Worm (Caenorhabditis elegans) whole organism, young adult: ENCODE measurements around the gene sqv-3.
A peak's percentile ranks its signal among the peaks of the same experiment; 100 is the strongest.

Source experiments
- B0336.3 ChIP-seq: fragments of 200-800 bp; sonication (Bioruptor generic); IDR thresholded peaks from 2 replicates; pipeline ENCODE4 v1.3.6; 2022; ENCODE audit warnings: missing genetic modification characterization, missing compliant biosample characterization
- C17E4.6 ChIP-seq: fragments of 200-800 bp; sonication (Bioruptor generic); IDR thresholded peaks from 2 replicates; pipeline ENCODE4 v1.3.6; 2022; ENCODE audit warnings: missing genetic modification reagents, missing genetic modification characterization, missing compliant biosample characterization
- F23B12.7 ChIP-seq: sonication (generic microtip); optimal IDR thresholded peaks from 2 replicates; lab custom pipeline; 2017; ENCODE audit warnings: missing genetic modification characterization, mild to moderate bottlenecking, missing compliant biosample characterization, antibody characterized with exemption, moderate library complexity; ENCODE audit not compliant: insufficient read depth
- F33H1.4 ChIP-seq: fragments of 200-800 bp; sonication (Bioruptor generic); IDR thresholded peaks from 2 replicates; pipeline ENCODE4 v1.3.6; 2022; ENCODE audit warnings: missing genetic modification reagents, missing genetic modification characterization, missing compliant biosample characterization
- F39B2.1 ChIP-seq: fragments of 200-800 bp; sonication (Bioruptor generic); IDR thresholded peaks from 2 replicates; pipeline ENCODE4 v1.3.6; 2022; ENCODE audit warnings: missing genetic modification reagents, missing genetic modification characterization, missing compliant biosample characterization
- F49E8.2 ChIP-seq: sonication (generic microtip); optimal IDR thresholded peaks from 3 replicates; lab custom pipeline; 2017; ENCODE audit warnings: missing genetic modification characterization, mild to moderate bottlenecking, missing compliant biosample characterization, antibody characterized with exemption, moderate library complexity; ENCODE audit not compliant: insufficient read depth
- F55B11.4 ChIP-seq: sonication (generic microtip); optimal IDR thresholded peaks from 2 replicates; lab custom pipeline; 2016; ENCODE audit warnings: missing compliant biosample characterization, missing genetic modification characterization, borderline replicate concordance; ENCODE audit not compliant: insufficient read depth
- F57A8.1 ChIP-seq: fragments of 200-800 bp; sonication (Bioruptor generic); optimal IDR thresholded peaks from 2 replicates; lab custom pipeline; 2018; ENCODE audit warnings: mild to moderate bottlenecking, missing genetic modification characterization, moderate library complexity, missing compliant biosample characterization
- T07F8.4 ChIP-seq: sonication (generic microtip); optimal IDR thresholded peaks from 2 replicates; lab custom pipeline; 2016; ENCODE audit warnings: mild to moderate bottlenecking, missing genetic modification characterization, moderate library complexity, missing compliant biosample characterization
- Y53F4B.3 ChIP-seq: fragments of 200-800 bp; sonication (Bioruptor generic); IDR thresholded peaks from 2 replicates; pipeline ENCODE4 v1.3.6; 2022; ENCODE audit warnings: missing genetic modification reagents, missing genetic modification characterization, missing compliant biosample characterization
- Y53G8AR.9 ChIP-seq: fragments of 200-800 bp; sonication (Bioruptor generic); conservative IDR thresholded peaks from 2 replicates; pipeline ENCODE4 v1.3.6; 2022; ENCODE audit warnings: missing genetic modification reagents, missing genetic modification characterization, missing compliant biosample characterization
- Y95B8A.8 ChIP-seq: fragments of 200-800 bp; sonication (Bioruptor generic); IDR thresholded peaks from 2 replicates; pipeline ENCODE4 v1.3.6; 2022; ENCODE audit warnings: missing genetic modification reagents, missing genetic modification characterization, missing compliant biosample characterization
- athp-1 ChIP-seq: sonication (generic microtip); optimal IDR thresholded peaks from 2 replicates; lab custom pipeline; 2017; ENCODE audit warnings: mild to moderate bottlenecking, missing genetic modification characterization, missing compliant biosample characterization
- attf-3 ChIP-seq: fragments of 200-800 bp; sonication (Bioruptor generic); conservative IDR thresholded peaks from 2 replicates; pipeline ENCODE4 v1.3.6; 2022; ENCODE audit warnings: missing genetic modification reagents, missing genetic modification characterization, missing compliant biosample characterization
- attf-6 ChIP-seq: fragments of 200-800 bp; sonication (Bioruptor generic); IDR thresholded peaks from 2 replicates; pipeline ENCODE4 v1.3.6; 2022; ENCODE audit warnings: missing genetic modification reagents, missing genetic modification characterization, missing compliant biosample characterization
- cebp-2 ChIP-seq: fragments of 200-800 bp; sonication (Bioruptor generic); IDR thresholded peaks from 2 replicates; pipeline ENCODE4 v1.3.6; 2022; ENCODE audit warnings: missing genetic modification characterization, missing compliant biosample characterization
- ceh-100 ChIP-seq: fragments of 200-800 bp; sonication (Bioruptor generic); IDR thresholded peaks from 2 replicates; pipeline ENCODE4 v1.3.6; 2022; ENCODE audit warnings: missing genetic modification reagents, missing genetic modification characterization, missing compliant biosample characterization
- ceh-91 ChIP-seq: fragments of 200-800 bp; sonication (Bioruptor generic); IDR thresholded peaks from 2 replicates; pipeline ENCODE4 v1.3.6; 2022; ENCODE audit warnings: missing genetic modification reagents, missing genetic modification characterization, missing compliant biosample characterization
- chd-7 ChIP-seq: sonication (generic microtip); optimal IDR thresholded peaks from 2 replicates; lab custom pipeline; 2016; ENCODE audit warnings: mild to moderate bottlenecking, missing genetic modification characterization, moderate library complexity, missing compliant biosample characterization
- die-1 ChIP-seq: sonication (generic microtip); optimal IDR thresholded peaks from 2 replicates; lab custom pipeline; 2016; ENCODE audit warnings: missing genotype, mild to moderate bottlenecking, missing genetic modification characterization, missing compliant biosample characterization
- dpl-1 ChIP-seq: fragments of 150-350 bp; optimal IDR thresholded peaks from 2 replicates; lab custom pipeline; 2014; ENCODE audit warnings: missing biosample characterization, missing genetic modification reagents, missing genetic modification characterization
- efl-1 ChIP-seq: fragments of 150-350 bp; optimal IDR thresholded peaks from 2 replicates; lab custom pipeline; 2014; ENCODE audit warnings: missing biosample characterization, missing genetic modification reagents, missing genetic modification characterization
- egl-18 ChIP-seq: fragments of 200-800 bp; sonication (Bioruptor generic); IDR thresholded peaks from 2 replicates; pipeline ENCODE4 v1.3.6; 2022; ENCODE audit warnings: missing genetic modification reagents, missing genetic modification characterization, missing compliant biosample characterization
- egl-44 ChIP-seq: fragments of 200-800 bp; sonication (Bioruptor generic); IDR thresholded peaks from 2 replicates; pipeline ENCODE4 v1.3.6; 2022; ENCODE audit warnings: missing genetic modification reagents, missing genetic modification characterization, missing compliant biosample characterization
- ekl-4 ChIP-seq: fragments of 200-800 bp; sonication (Bioruptor generic); IDR thresholded peaks from 2 replicates; pipeline ENCODE4 v1.3.6; 2022; ENCODE audit warnings: missing genetic modification reagents, missing genetic modification characterization, missing compliant biosample characterization
- ets-4 ChIP-seq: fragments of 200-800 bp; sonication (Bioruptor generic); optimal IDR thresholded peaks from 2 replicates; lab custom pipeline; 2018; ENCODE audit warnings: mild to moderate bottlenecking, missing genetic modification characterization, missing compliant biosample characterization
- fkh-3 ChIP-seq: sonication (generic microtip); optimal IDR thresholded peaks from 2 replicates; lab custom pipeline; 2016; ENCODE audit warnings: mild to moderate bottlenecking, missing genetic modification characterization, missing compliant biosample characterization
- gei-17 ChIP-seq: fragments of 200-800 bp; sonication (Bioruptor generic); optimal IDR thresholded peaks from 2 replicates; lab custom pipeline; 2018; ENCODE audit warnings: mild to moderate bottlenecking, missing genetic modification characterization, missing compliant biosample characterization
- him-1 ChIP-seq: sonication (generic microtip); optimal IDR thresholded peaks from 2 replicates; lab custom pipeline; 2016; ENCODE audit warnings: missing genotype, missing genetic modification reagents, missing genetic modification characterization, missing compliant biosample characterization
- hlh-26 ChIP-seq: fragments of 200-800 bp; sonication (Bioruptor generic); conservative IDR thresholded peaks from 2 replicates; pipeline ENCODE4 v1.3.6; 2022; ENCODE audit warnings: missing genetic modification reagents, missing genetic modification characterization, missing compliant biosample characterization
- lin-26 ChIP-seq: fragments of 200-800 bp; sonication (Bioruptor generic); IDR thresholded peaks from 2 replicates; pipeline ENCODE4 v1.3.6; 2022; ENCODE audit warnings: missing genetic modification reagents, missing genetic modification characterization, missing compliant biosample characterization
- lir-1 ChIP-seq: fragments of 200-800 bp; sonication (Bioruptor generic); conservative IDR thresholded peaks from 2 replicates; pipeline ENCODE4 v1.3.6; 2022; ENCODE audit warnings: missing genetic modification reagents, missing genetic modification characterization, missing compliant biosample characterization
- lsl-1 ChIP-seq: fragments of 200-800 bp; sonication (Bioruptor generic); optimal IDR thresholded peaks from 2 replicates; lab custom pipeline; 2018; ENCODE audit warnings: mild to moderate bottlenecking, missing genetic modification characterization, moderate library complexity, missing compliant biosample characterization
- lsy-27 ChIP-seq: sonication (generic microtip); optimal IDR thresholded peaks from 2 replicates; lab custom pipeline; 2017; ENCODE audit warnings: missing genetic modification characterization, mild to moderate bottlenecking, missing compliant biosample characterization, antibody characterized with exemption, missing genotype, borderline replicate concordance; ENCODE audit not compliant: insufficient read depth
- madf-10 ChIP-seq: sonication (generic microtip); optimal IDR thresholded peaks from 2 replicates; lab custom pipeline; 2016; ENCODE audit warnings: mild to moderate bottlenecking, missing genetic modification characterization, missing compliant biosample characterization
- madf-6 ChIP-seq: fragments of 200-800 bp; sonication (Bioruptor generic); IDR thresholded peaks from 2 replicates; pipeline ENCODE4 v1.3.6; 2022; ENCODE audit warnings: missing genetic modification reagents, missing genetic modification characterization, missing compliant biosample characterization
- madf-8 ChIP-seq: fragments of 200-800 bp; sonication (Bioruptor generic); conservative IDR thresholded peaks from 2 replicates; pipeline ENCODE4 v1.3.6; 2022; ENCODE audit warnings: missing genetic modification reagents, missing genetic modification characterization, missing compliant biosample characterization
- mes-4 ChIP-seq: sonication (generic microtip); optimal IDR thresholded peaks from 2 replicates; lab custom pipeline; 2016; ENCODE audit warnings: missing genotype, missing genetic modification characterization, missing compliant biosample characterization
- nhr-27 ChIP-seq: fragments of 200-800 bp; sonication (Bioruptor generic); optimal IDR thresholded peaks from 2 replicates; lab custom pipeline; 2018; ENCODE audit warnings: mild to moderate bottlenecking, missing genetic modification characterization, moderate library complexity, missing compliant biosample characterization
- nhr-90 ChIP-seq: sonication (generic microtip); optimal IDR thresholded peaks from 2 replicates; lab custom pipeline; 2016; ENCODE audit warnings: missing genotype, mild to moderate bottlenecking, missing genetic modification characterization, missing compliant biosample characterization
- pbrm-1 ChIP-seq: fragments of 200-800 bp; sonication (Bioruptor generic); IDR thresholded peaks from 2 replicates; pipeline ENCODE4 v1.3.6; 2022; ENCODE audit warnings: missing genetic modification reagents, missing genetic modification characterization, missing compliant biosample characterization
- rcor-1 ChIP-seq: fragments of 200-800 bp; sonication (Bioruptor generic); IDR thresholded peaks from 2 replicates; pipeline ENCODE4 v1.3.6; 2022; ENCODE audit warnings: missing genetic modification reagents, missing genetic modification characterization, missing compliant biosample characterization
- sea-2 ChIP-seq: fragments of 200-800 bp; sonication (Bioruptor generic); IDR thresholded peaks from 2 replicates; pipeline ENCODE4 v1.3.6; 2022; ENCODE audit warnings: missing genetic modification characterization, missing compliant biosample characterization
- snpc-1.3 ChIP-seq: sonication (generic microtip); optimal IDR thresholded peaks from 2 replicates; lab custom pipeline; 2017; ENCODE audit warnings: missing genetic modification characterization, mild to moderate bottlenecking, missing compliant biosample characterization, antibody characterized with exemption, moderate library complexity, missing genotype, missing genetic modification reagents; ENCODE audit not compliant: insufficient read depth
- sptf-2 ChIP-seq: fragments of 200-800 bp; sonication (Bioruptor generic); optimal IDR thresholded peaks from 2 replicates; lab custom pipeline; 2018; ENCODE audit warnings: mild to moderate bottlenecking, missing genetic modification characterization, missing compliant biosample characterization
- unc-130 ChIP-seq: sonication (generic microtip); optimal IDR thresholded peaks from 2 replicates; lab custom pipeline; 2016; ENCODE audit warnings: missing genetic modification reagents, missing genetic modification characterization, missing compliant biosample characterization
- ztf-25 ChIP-seq: fragments of 200-800 bp; sonication (Bioruptor generic); IDR thresholded peaks from 2 replicates; pipeline ENCODE4 v1.3.6; 2022; ENCODE audit warnings: missing genetic modification reagents, missing genetic modification characterization, missing compliant biosample characterization
- ztf-26 ChIP-seq: sonication (generic microtip); optimal IDR thresholded peaks from 2 replicates; lab custom pipeline; 2017; ENCODE audit warnings: missing genetic modification characterization, missing compliant biosample characterization

Gene sqv-3

ce11 chrIII:9818763-9819162 lies 38.6 kb upstream of the sqv-3 start, which contains the start of gene panl-3 (continued):
- TF ChIP-seq attf-6 (GFP tag; lab: Robert Waterston, UW) (no peak), egl-18 (GFP tag; lab: Robert Waterston, UW) (no peak), ztf-26 (tag; lab: Kevin White, UChicago) (peak; percentile 4), F39B2.1 (no peak), unc-130 (no peak), fkh-3 (no peak), sptf-2 (GFP tag; lab: Kevin White, UChicago) (no peak), F49E8.2 (no peak), die-1 (tag; lab: Kevin White, UChicago) (no peak), Y95B8A.8 (GFP tag; lab: Robert Waterston, UW) (no peak), T07F8.4 (tag; lab: Kevin White, UChicago) (no peak), F23B12.7 (tag; lab: Kevin White, UChicago) (peak; percentile 41), mes-4 (tag; lab: Kevin White, UChicago) (no peak), him-1 (tag; lab: Kevin White, UChicago) (no peak), nhr-27 (tag; lab: Kevin White, UChicago) (no peak), Y53F4B.3 (GFP tag; lab: Robert Waterston, UW) (no peak), lin-26 (no peak)

ce11 chrIII:9817894-9818293 lies 37.7 kb upstream of the sqv-3 start:
- TF ChIP-seq snpc-1.3 (tag; lab: Kevin White, UChicago), result no peak
- TF ChIP-seq sea-2 (GFP tag; lab: Robert Waterston, UW), result no peak
- TF ChIP-seq chd-7, result no peak
- no peak for TF ChIP-seq C17E4.6
- no peak for TF ChIP-seq lin-26
- TF ChIP-seq ekl-4 (GFP tag; lab: Robert Waterston, UW), result no peak
- TF ChIP-seq F55B11.4 (tag; lab: Kevin White, UChicago), result no peak
- 0 out of 2 replicates have a peak, but pooled peaks have one; percentile 24 for TF ChIP-seq madf-8
- TF ChIP-seq dpl-1 (GFP tag; lab: Kevin White, UChicago), result no peak
- peak; percentile 35 for TF ChIP-seq efl-1 (GFP tag; lab: Kevin White, UChicago)
- no peak for TF ChIP-seq madf-10 (tag; lab: Kevin White, UChicago)
- no peak for TF ChIP-seq cebp-2 (GFP tag; lab: Robert Waterston, UW)
- no peak for TF ChIP-seq B0336.3
- TF ChIP-seq gei-17, result no peak
- TF ChIP-seq egl-18 (GFP tag; lab: Robert Waterston, UW), result no peak
- TF ChIP-seq pbrm-1 (GFP tag; lab: Robert Waterston, UW), result no peak
- TF ChIP-seq ztf-25, result no peak
- peak; percentile 31 for TF ChIP-seq F33H1.4 (GFP tag; lab: Robert Waterston, UW)
- TF ChIP-seq attf-3, result no peak
- TF ChIP-seq ets-4 (GFP tag; lab: Kevin White, UChicago), result no peak
- peak; percentile 26 for TF ChIP-seq F49E8.2
- TF ChIP-seq athp-1 (tag; lab: Kevin White, UChicago), result no peak
- no peak for TF ChIP-seq lsy-27
- TF ChIP-seq ceh-91 (GFP tag; lab: Robert Waterston, UW), result no peak
- TF ChIP-seq Y53G8AR.9, result no peak
- peak; percentile 60 for TF ChIP-seq madf-6 (GFP tag; lab: Robert Waterston, UW)
- no peak for TF ChIP-seq lir-1 (GFP tag; lab: Robert Waterston, UW)
- no peak for TF ChIP-seq ztf-26 (tag; lab: Kevin White, UChicago)
- TF ChIP-seq ceh-100, result no peak
- no peak for TF ChIP-seq rcor-1
- TF ChIP-seq F57A8.1 (GFP tag; lab: Kevin White, UChicago), result no peak
- no peak for TF ChIP-seq nhr-90 (tag; lab: Kevin White, UChicago)
- TF ChIP-seq egl-44 (GFP tag; lab: Robert Waterston, UW), result no peak
- TF ChIP-seq lsl-1, result peak; percentile 93
- TF ChIP-seq hlh-26 (GFP tag; lab: Robert Waterston, UW), result no peak
